Worm (Caenorhabditis elegans): ENCODE measurements around the gene F11D11.4.
"Not testable (repeated sequence)": the region's sequence is repeated elsewhere in the genome, so short reads cannot be mapped to it uniquely, and the experiment has no call there.

Gene F11D11.4

DNA sequence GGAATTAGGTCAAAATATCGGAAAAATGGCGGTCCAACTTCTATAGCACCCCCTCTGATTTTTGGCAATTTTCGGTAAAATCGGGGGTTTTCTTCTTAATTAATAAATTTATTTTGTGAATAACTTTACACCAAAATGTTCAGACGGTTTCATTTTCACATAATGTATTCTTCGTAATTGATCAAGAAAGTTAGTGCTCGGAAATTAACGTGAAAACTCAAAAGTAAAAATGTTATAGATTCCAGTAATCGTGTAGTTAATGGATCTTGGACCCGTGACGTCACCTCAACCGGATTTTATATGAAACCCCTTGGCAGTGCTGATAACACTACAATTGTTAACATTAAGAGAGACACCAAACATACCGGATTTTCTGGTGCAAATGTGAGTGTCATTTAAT lies 866 bp downstream of the F11D11.4 start, which contains the start of gene F11D11.22:
Gene F11D11.22 (plus strand): TSS at position 301 of the 400 bp plus-strand sequence.
- TF ChIP-seq T23F11.4 (GFP tag; optimal IDR thresholded peaks at IDR 0.05); elt-2 (tag; optimal IDR thresholded peaks at IDR 0.05); pat-9 (tag; optimal IDR thresholded peaks at IDR 0.05): not testable (repeated sequence)

DNA sequence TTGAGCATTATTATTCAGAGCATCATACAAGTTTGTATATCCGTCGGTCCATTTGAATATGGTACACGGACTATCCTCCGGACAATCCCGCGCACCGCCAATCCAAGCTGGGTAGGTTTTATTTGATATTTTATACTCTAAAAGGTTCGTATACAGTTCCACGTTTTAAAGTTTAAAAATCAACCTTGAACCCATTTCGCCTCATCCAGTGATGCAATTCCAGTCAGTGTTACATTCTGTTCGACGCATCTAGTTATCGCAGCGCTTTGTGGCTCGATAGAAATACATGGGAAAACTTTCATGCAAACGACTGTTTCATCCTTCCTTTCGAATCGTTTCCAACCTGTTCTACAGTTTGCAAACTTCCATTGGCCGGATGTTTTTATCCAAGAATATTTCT lies 8.7 kb downstream of the F11D11.4 start:
- TF ChIP-seq nfya-1 (tag; optimal IDR thresholded peaks at IDR 0.05) = no peak

DNA sequence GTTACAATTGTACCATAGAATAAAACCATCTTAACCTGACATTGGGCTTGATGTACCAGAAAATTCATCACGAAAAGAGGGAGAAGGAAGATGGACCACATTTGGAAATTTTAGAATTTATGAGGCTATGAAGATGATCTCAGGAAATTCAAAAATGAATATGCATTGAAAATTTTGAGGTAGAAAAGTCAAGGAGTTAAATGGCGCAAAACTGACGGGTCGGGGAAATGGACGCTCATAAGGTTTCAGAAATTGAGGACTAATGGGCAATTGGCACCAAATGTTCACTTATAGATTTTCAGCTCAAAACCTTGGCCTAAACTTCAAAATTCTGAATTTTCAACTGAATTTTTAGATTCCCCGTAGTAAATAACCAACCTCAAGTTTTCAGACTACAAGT lies 9.4 kb downstream of the F11D11.4 start, which contains the start of gene clec-255:
Gene clec-255 (minus strand): TSS at position 101 of the 400 bp plus-strand sequence.
- TF ChIP-seq ceh-18 (tag; optimal IDR thresholded peaks at IDR 0.05) (no peak), ceh-24 (tag; optimal IDR thresholded peaks at IDR 0.05) (no peak), ahr-1 (tag; optimal IDR thresholded peaks at IDR 0.05) (no peak)

DNA sequence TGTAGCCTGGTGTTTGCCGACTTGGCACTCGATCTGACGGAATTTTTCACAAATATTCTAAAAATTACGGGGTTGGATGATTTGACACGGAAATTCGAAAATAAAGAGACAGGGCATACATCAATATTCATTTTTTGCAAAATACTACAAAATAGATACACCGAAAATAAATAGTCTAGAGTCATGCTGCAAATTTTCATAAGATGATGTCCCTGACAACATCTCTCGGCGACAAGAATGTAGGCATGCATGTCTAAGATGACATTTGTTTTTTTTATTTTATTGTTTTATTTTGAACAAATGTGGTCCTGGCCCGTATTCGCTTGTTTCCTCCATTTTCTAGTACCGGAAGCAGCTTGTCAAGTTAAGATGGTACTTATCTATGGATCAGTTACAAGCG lies 10.2 kb downstream of the F11D11.4 start, which contains the start of gene clec-256:
Gene clec-256 (plus strand): TSS at position 301 of the 400 bp plus-strand sequence.
- TF ChIP-seq che-1 (tag; optimal IDR thresholded peaks at IDR 0.05) (no peak), unc-55 (GFP tag; optimal IDR thresholded peaks at IDR 0.05) (no peak), gmeb-2 (tag; optimal IDR thresholded peaks at IDR 0.05) (no peak), ttx-3 (tag; optimal IDR thresholded peaks at IDR 0.05) (no peak), ets-4 (tag; optimal IDR thresholded peaks at IDR 0.05) (no peak), fax-1 (tag; optimal IDR thresholded peaks at IDR 0.05) (no peak), dmd-4 (tag; optimal IDR thresholded peaks at IDR 0.05; ENCODE audit: borderline replicate concordance) (no peak), fkh-10 (GFP tag; optimal IDR thresholded peaks at IDR 0.05) (no peak), ceh-6 (GFP tag; optimal IDR thresholded peaks at IDR 0.05) (no peak), tbx-7 (tag; optimal IDR thresholded peaks at IDR 0.05) (no peak), K09A11.1 (tag; optimal IDR thresholded peaks at IDR 0.05; ENCODE audit: insufficient read depth) (no peak), sdc-2 (tag; optimal IDR thresholded peaks at IDR 0.05) (no peak), mec-3 (tag; optimal IDR thresholded peaks at IDR 0.05; ENCODE audit: borderline replicate concordance) (no peak), hlh-30 (tag; optimal IDR thresholded peaks at IDR 0.05; ENCODE audit: insufficient read depth) (no peak), unc-3 (GFP tag; conservative IDR thresholded peaks at IDR 0.05) (no peak), unc-3 (tag; optimal IDR thresholded peaks at IDR 0.05) (no peak), elt-4 (tag; optimal IDR thresholded peaks at IDR 0.05) (no peak), lim-6 (tag; optimal IDR thresholded peaks at IDR 0.05) (no peak)

DNA sequence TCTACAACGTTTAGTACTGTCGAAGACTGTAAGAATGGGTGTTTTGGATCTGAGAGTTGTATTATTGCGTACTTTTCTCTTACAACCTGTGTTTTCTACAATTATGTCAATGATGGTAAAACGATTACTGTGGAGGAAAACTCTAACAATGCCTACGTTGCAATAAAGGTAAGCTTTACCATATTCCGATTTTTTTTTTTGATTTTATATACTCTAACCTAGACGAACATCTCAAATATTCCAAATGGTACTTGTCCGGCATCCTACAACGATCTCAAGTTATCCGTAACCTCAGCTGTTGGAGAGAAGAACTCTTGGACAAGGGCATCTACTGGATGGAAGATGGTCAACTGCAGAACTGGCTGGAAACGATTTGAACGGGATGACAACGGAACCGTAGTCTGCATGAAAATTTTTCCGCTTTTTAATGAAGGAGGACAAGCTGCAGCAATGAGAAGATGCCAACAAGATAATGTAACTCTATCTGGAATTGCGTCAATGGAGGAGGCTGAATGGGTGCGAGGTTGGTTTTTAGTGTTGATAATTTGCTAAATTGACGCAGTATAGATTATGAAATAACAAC lies 10.7 kb downstream of the F11D11.4 start:
- TF ChIP-seq mec-3 (tag; optimal IDR thresholded peaks at IDR 0.05; ENCODE audit: borderline replicate concordance) = no peak
- TF ChIP-seq madf-2 (tag; optimal IDR thresholded peaks at IDR 0.05) = no peak
- TF ChIP-seq Y22D7AL.16 (tag; optimal IDR thresholded peaks at IDR 0.05) = no peak
- TF ChIP-seq pha-2 (tag; optimal IDR thresholded peaks at IDR 0.05) = no peak
- TF ChIP-seq hlh-8 (tag; optimal IDR thresholded peaks at IDR 0.05) = no peak
- TF ChIP-seq ets-4 (tag; optimal IDR thresholded peaks at IDR 0.05) = no peak
- no peak for TF ChIP-seq ceh-48 (tag; optimal IDR thresholded peaks at IDR 0.05)
- no peak for TF ChIP-seq ztf-16 (tag; optimal IDR thresholded peaks at IDR 0.05)
- no peak for TF ChIP-seq pat-9 (tag; optimal IDR thresholded peaks at IDR 0.05)
- no peak for TF ChIP-seq pqm-1 (tag; optimal IDR thresholded peaks at IDR 0.05)

DNA sequence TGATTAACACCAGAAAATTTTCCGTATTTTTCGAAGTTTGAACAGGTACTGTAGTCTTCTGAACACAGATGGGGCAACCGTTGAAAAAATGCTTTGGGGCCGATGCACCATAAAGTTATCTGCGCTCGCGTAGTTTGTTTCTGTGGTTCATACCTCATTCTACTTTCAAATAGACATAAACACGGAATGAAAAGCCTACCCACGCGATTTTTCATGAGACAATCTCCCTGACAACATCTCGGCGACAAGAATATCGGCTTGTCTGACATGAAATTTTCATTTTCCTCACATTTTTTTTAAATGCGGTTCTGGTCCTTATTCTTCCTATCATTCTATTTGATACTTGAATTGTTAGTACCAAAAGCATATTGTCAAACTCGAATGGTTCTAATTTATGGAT lies 11.6 kb downstream of the F11D11.4 start, which contains the start of gene clec-257:
Gene clec-257 (plus strand): TSS at position 301 of the 400 bp plus-strand sequence.
- TF ChIP-seq dve-1 (tag; optimal IDR thresholded peaks at IDR 0.05) = no peak
